Fruit fly (Drosophila melanogaster) whole organism, wandering third instar larva: ENCODE results near the gene CG6149.

Experiments
- Abd-B ChIP-seq: fragments of >200 bp; optimal IDR thresholded peaks from 2 replicates; lab custom pipeline; 2017; ENCODE audit warnings: missing biosample characterization, missing genetic modification characterization
- CG32264 ChIP-seq: fragments of 200-800 bp; sonication (Bioruptor generic); optimal IDR thresholded peaks from 2 replicates; lab custom pipeline; 2016; ENCODE audit warnings: missing biosample characterization, missing genetic modification characterization
- CG9705 ChIP-seq: fragments of 200-800 bp; sonication (Bioruptor generic); optimal IDR thresholded peaks from 2 replicates; lab custom pipeline; 2018; ENCODE audit warnings: missing biosample characterization, mild to moderate bottlenecking, missing genetic modification characterization
- CrebA ChIP-seq: fragments of 200-800 bp; sonication (Bioruptor generic); optimal IDR thresholded peaks from 2 replicates; lab custom pipeline; 2016; ENCODE audit warnings: missing biosample characterization, mild to moderate bottlenecking, missing genetic modification characterization, borderline replicate concordance
- Dfd ChIP-seq: fragments of >200 bp; optimal IDR thresholded peaks from 2 replicates; lab custom pipeline; 2017; ENCODE audit warnings: missing biosample characterization, missing genetic modification characterization
- Dif ChIP-seq: fragments of 200-275, 200-300 bp; sonication (Bioruptor generic); optimal IDR thresholded peaks from 2 replicates; lab custom pipeline; 2018; ENCODE audit warnings: missing biosample characterization, missing genetic modification characterization; ENCODE audit not compliant: partially characterized antibody
- GATAd ChIP-seq: sonication (Bioruptor generic); optimal IDR thresholded peaks from 2 replicates; lab custom pipeline; 2016; ENCODE audit warnings: missing biosample characterization, missing genetic modification characterization
- HLH106 ChIP-seq: fragments of 200-800 bp; optimal IDR thresholded peaks from 3 replicates; lab custom pipeline; 2019; ENCODE audit warnings: missing biosample characterization, mild to moderate bottlenecking, missing genetic modification characterization, moderate library complexity
- Hnf4 ChIP-seq: fragments of 200-800 bp; sonication (Bioruptor generic); optimal IDR thresholded peaks from 2 replicates; lab custom pipeline; 2016; ENCODE audit warnings: missing biosample characterization, mild to moderate bottlenecking, missing genetic modification characterization
- Hr78 ChIP-seq: fragments of >200 bp; optimal IDR thresholded peaks from 2 replicates; lab custom pipeline; 2017; ENCODE audit warnings: missing biosample characterization, missing genetic modification characterization
- Hr83 ChIP-seq: fragments of 200-300 bp; sonication (Bioruptor generic); optimal IDR thresholded peaks from 2 replicates; lab custom pipeline; 2016; ENCODE audit warnings: missing biosample characterization, mild to moderate bottlenecking, missing genetic modification characterization, moderate library complexity; ENCODE audit not compliant: poor library complexity, severe bottlenecking
- Jra ChIP-seq: sonication (Bioruptor generic); optimal IDR thresholded peaks from 2 replicates; lab custom pipeline; 2016; ENCODE audit warnings: missing biosample characterization, missing genetic modification characterization
- Mio ChIP-seq: sonication (Bioruptor generic); optimal IDR thresholded peaks from 2 replicates; lab custom pipeline; 2016; ENCODE audit warnings: missing biosample characterization, missing genetic modification characterization
- Myc ChIP-seq: fragments of >200 bp; optimal IDR thresholded peaks from 2 replicates; lab custom pipeline; 2017
- N ChIP-seq: fragments of >200 bp; optimal IDR thresholded peaks from 2 replicates; lab custom pipeline; 2018; ENCODE audit warnings: missing biosample characterization, missing external identifiers, missing genetic modification characterization
- OdsH ChIP-seq: fragments of 200-800 bp; sonication (Bioruptor generic); optimal IDR thresholded peaks from 2 replicates; lab custom pipeline; 2016; ENCODE audit warnings: missing biosample characterization, mild to moderate bottlenecking, missing genetic modification characterization
- Rel ChIP-seq, 2 experiments: fragments of 200-800 bp; sonication (Bioruptor generic) in 1 of 2; optimal IDR thresholded peaks; 2 replicates in 1 of 2; 3 replicates in 1 of 2; lab custom pipeline; 2016 to 2019; ENCODE audit warnings: mild to moderate bottlenecking in 2 of 2, missing biosample characterization in 2 of 2, missing genetic modification characterization in 2 of 2, moderate library complexity in 1 of 2
- Sp1 ChIP-seq: fragments of 200-800 bp; sonication (Bioruptor generic); optimal IDR thresholded peaks from 3 replicates; lab custom pipeline; 2019; ENCODE audit warnings: missing biosample characterization, mild to moderate bottlenecking, missing genetic modification characterization, moderate library complexity
- Vsx2 ChIP-seq: fragments of 200-300, 225-300 bp; sonication (Bioruptor generic); optimal IDR thresholded peaks from 2 replicates; lab custom pipeline; 2018; ENCODE audit warnings: missing biosample characterization, missing genetic modification characterization; ENCODE audit not compliant: partially characterized antibody
- br ChIP-seq: fragments of 200-800 bp; sonication (Bioruptor generic); optimal IDR thresholded peaks from 2 replicates; lab custom pipeline; 2016; ENCODE audit warnings: missing biosample characterization, missing genetic modification characterization
- brk ChIP-seq: fragments of 200-800 bp; sonication (Bioruptor generic); optimal IDR thresholded peaks from 2 replicates; lab custom pipeline; 2016; ENCODE audit warnings: missing biosample characterization, mild to moderate bottlenecking, missing genetic modification characterization
- dl ChIP-seq, 2 experiments: fragments of 175-275, 200-275 bp in 1 of 2; fragments of 200-275 bp in 1 of 2; sonication (Bioruptor generic); optimal IDR thresholded peaks; lab custom pipeline; 2018; ENCODE audit warnings: mild to moderate bottlenecking in 2 of 2, missing biosample characterization in 2 of 2, missing genetic modification characterization in 2 of 2, moderate library complexity in 2 of 2; ENCODE audit not compliant: partially characterized antibody in 2 of 2, insufficient read depth in 1 of 2
- dmrt93B ChIP-seq: fragments of 200-800 bp; sonication (Bioruptor generic); optimal IDR thresholded peaks from 2 replicates; lab custom pipeline; 2018; ENCODE audit warnings: missing biosample characterization, mild to moderate bottlenecking, missing genetic modification characterization
- dsf ChIP-seq: sonication (Bioruptor generic); optimal IDR thresholded peaks from 2 replicates; lab custom pipeline; 2016; ENCODE audit warnings: missing biosample characterization, missing genetic modification characterization, borderline replicate concordance
- ey ChIP-seq: fragments of 200-800 bp; sonication (Bioruptor generic); optimal IDR thresholded peaks from 2 replicates; lab custom pipeline; 2016; ENCODE audit warnings: missing biosample characterization, missing genetic modification characterization
- foxo ChIP-seq, 2 experiments: fragments of 200-800 bp; sonication (Bioruptor generic); optimal IDR thresholded peaks; 2 replicates in 1 of 2; 3 replicates in 1 of 2; lab custom pipeline; 2016 to 2017; ENCODE audit warnings: missing biosample characterization in 2 of 2, missing genetic modification characterization in 2 of 2
- fru ChIP-seq: fragments of 200-800 bp; sonication (Bioruptor generic); optimal IDR thresholded peaks from 3 replicates; lab custom pipeline; 2016; ENCODE audit warnings: missing biosample characterization, mild to moderate bottlenecking, missing genetic modification characterization
- h ChIP-seq: fragments of 200-800 bp; sonication (Bioruptor generic); optimal IDR thresholded peaks from 3 replicates; lab custom pipeline; 2016; ENCODE audit warnings: missing biosample characterization, mild to moderate bottlenecking, missing genetic modification characterization
- jim ChIP-seq: fragments of 175-275, 200-325 bp; sonication (Bioruptor generic); optimal IDR thresholded peaks from 2 replicates; lab custom pipeline; 2016; ENCODE audit warnings: missing biosample characterization, mild to moderate bottlenecking, missing genetic modification characterization
- pan ChIP-seq: fragments of >200 bp; optimal IDR thresholded peaks from 2 replicates; lab custom pipeline; 2017
- psq ChIP-seq: fragments of 200-800 bp; sonication (Bioruptor generic); optimal IDR thresholded peaks from 3 replicates; lab custom pipeline; 2017; ENCODE audit warnings: missing biosample characterization, mild to moderate bottlenecking, missing genetic modification characterization, moderate library complexity
- rgr ChIP-seq: fragments of 200-800 bp; sonication (Bioruptor generic); optimal IDR thresholded peaks from 3 replicates; lab custom pipeline; 2016; ENCODE audit warnings: missing biosample characterization, mild to moderate bottlenecking, missing genetic modification characterization
- sage ChIP-seq: fragments of 200-800 bp; sonication (Bioruptor generic); optimal IDR thresholded peaks from 2 replicates; lab custom pipeline; 2016; ENCODE audit warnings: missing biosample characterization, mild to moderate bottlenecking, missing genetic modification characterization
- sv ChIP-seq: fragments of 200-800 bp; sonication (Bioruptor generic); optimal IDR thresholded peaks from 3 replicates; lab custom pipeline; 2016; ENCODE audit warnings: missing biosample characterization, missing genetic modification characterization
- tai ChIP-seq: sonication (Bioruptor generic); optimal IDR thresholded peaks from 2 replicates; lab custom pipeline; 2016; ENCODE audit warnings: missing biosample characterization, missing genetic modification characterization
- woc ChIP-seq: sonication (Bioruptor generic); optimal IDR thresholded peaks from 2 replicates; lab custom pipeline; 2016; ENCODE audit warnings: missing biosample characterization, mild to moderate bottlenecking, missing genetic modification characterization

CG6149 gene

dm6 chr3L:11406535-11407201 is 28.6 kb downstream of the CG6149 start:
- TF ChIP-seq dsf (GFP tag; lab: Kevin White, UChicago) (no peak), psq (no peak), Dif (GFP tag; lab: Kevin White, UChicago) (peak; percentile 13), Vsx2 (GFP tag; lab: Kevin White, UChicago) (peak; percentile 10), Rel (GFP tag; optimal IDR thresholded peaks at IDR 0.05; lab: Kevin White, UChicago) (no peak), Rel (tag; optimal IDR thresholded peaks at IDR 0.05; lab: Kevin White, UChicago) (peak; percentile 42), dl (GFP tag; optimal IDR thresholded peaks at IDR 0.05; lab: Kevin White, UChicago; ENCODE audit: insufficient read depth in 1 of 2, partially characterized antibody in 2 of 2) (peak in 1 of 2 experiments; percentile 14), Hr83 (no peak), sage (GFP tag; lab: Kevin White, UChicago) (no peak), brk (GFP tag; lab: Kevin White, UChicago) (no peak)

dm6 chr3L:11405362-11406254 is 29.7 kb downstream of the CG6149 start:
- TF ChIP-seq Abd-B (GFP tag; lab: Kevin White, UChicago), result no peak
- TF ChIP-seq tai, result peak; percentile 92
- TF ChIP-seq dmrt93B (GFP tag; lab: Kevin White, UChicago), result peak; percentile 59
- no peak for TF ChIP-seq pan
- TF ChIP-seq jim (GFP tag; lab: Kevin White, UChicago), result no peak
- TF ChIP-seq Sp1 (GFP tag; lab: Kevin White, UChicago), result peak; percentile 92
- peak; percentile 89 for TF ChIP-seq sage (GFP tag; lab: Kevin White, UChicago)
- peak; percentile 83 for TF ChIP-seq dsf (GFP tag; lab: Kevin White, UChicago)
- peak; percentile 92 for TF ChIP-seq psq
- TF ChIP-seq br (GFP tag; lab: Kevin White, UChicago), result peak; percentile 97
- peak; percentile 90 for TF ChIP-seq sv (GFP tag; lab: Kevin White, UChicago)
- TF ChIP-seq Mio, result peak; percentile 66
- peak; percentile 84 for TF ChIP-seq CrebA (GFP tag; lab: Kevin White, UChicago)
- no peak for TF ChIP-seq Vsx2 (GFP tag; lab: Kevin White, UChicago)
- TF ChIP-seq brk (GFP tag; lab: Kevin White, UChicago), result peak; percentile 93
- no peak for TF ChIP-seq Dfd (GFP tag; lab: Kevin White, UChicago)
- TF ChIP-seq N (GFP tag; lab: Kevin White, UChicago), result no peak
- TF ChIP-seq Hnf4, result peak; percentile 95
- TF ChIP-seq Rel (GFP tag; optimal IDR thresholded peaks at IDR 0.05; lab: Kevin White, UChicago), result peak; percentile 65
- TF ChIP-seq Rel (tag; optimal IDR thresholded peaks at IDR 0.05; lab: Kevin White, UChicago), result peak; percentile 63
- TF ChIP-seq HLH106, result peak; percentile 88
- TF ChIP-seq Hr83, result peak; percentile 15
- peak; percentile 40 to 94 for TF ChIP-seq foxo (GFP tag; optimal IDR thresholded peaks at IDR 0.05; lab: Kevin White, UChicago)
- TF ChIP-seq ey (GFP tag; lab: Kevin White, UChicago), result peak; percentile 94
- no peak for TF ChIP-seq dl (GFP tag; optimal IDR thresholded peaks at IDR 0.05; lab: Kevin White, UChicago; ENCODE audit: insufficient read depth in 1 of 2, partially characterized antibody in 2 of 2)
- TF ChIP-seq h (GFP tag; lab: Kevin White, UChicago), result peak; percentile 96
- TF ChIP-seq woc (GFP tag; lab: Kevin White, UChicago), result peak; percentile 88
- TF ChIP-seq Hr78 (GFP tag; lab: Kevin White, UChicago), result no peak
- peak; percentile 55 for TF ChIP-seq GATAd (GFP tag; lab: Kevin White, UChicago)
- peak; percentile 94 for TF ChIP-seq OdsH (GFP tag; lab: Kevin White, UChicago)
- no peak for TF ChIP-seq Myc
- peak; percentile 97 for TF ChIP-seq rgr
- peak; percentile 91 for TF ChIP-seq fru
- peak; percentile 58 for TF ChIP-seq CG32264
- peak; percentile 84 for TF ChIP-seq Jra (GFP tag; lab: Kevin White, UChicago)
- TF ChIP-seq CG9705 (GFP tag; lab: Kevin White, UChicago), result peak; percentile 30
